Worm (Caenorhabditis elegans) whole organism, L4/young adult: ENCODE measurements around the gene D1086.18.

Experiments used
- W03F9.2 ChIP-seq: fragments of 150-350 bp; optimal IDR thresholded peaks from 2 replicates; lab custom pipeline; 2014; ENCODE audit warnings: missing biosample characterization, missing genetic modification characterization
- dao-5 ChIP-seq: sonication (generic microtip); optimal IDR thresholded peaks from 2 replicates; lab custom pipeline; 2016; ENCODE audit warnings: missing genotype, missing genetic modification characterization, moderate library complexity, missing compliant biosample characterization
- him-1 ChIP-seq: sonication (generic microtip); optimal IDR thresholded peaks from 2 replicates; lab custom pipeline; 2016; ENCODE audit warnings: missing genotype, missing genetic modification reagents, missing genetic modification characterization, missing compliant biosample characterization

DNA sequence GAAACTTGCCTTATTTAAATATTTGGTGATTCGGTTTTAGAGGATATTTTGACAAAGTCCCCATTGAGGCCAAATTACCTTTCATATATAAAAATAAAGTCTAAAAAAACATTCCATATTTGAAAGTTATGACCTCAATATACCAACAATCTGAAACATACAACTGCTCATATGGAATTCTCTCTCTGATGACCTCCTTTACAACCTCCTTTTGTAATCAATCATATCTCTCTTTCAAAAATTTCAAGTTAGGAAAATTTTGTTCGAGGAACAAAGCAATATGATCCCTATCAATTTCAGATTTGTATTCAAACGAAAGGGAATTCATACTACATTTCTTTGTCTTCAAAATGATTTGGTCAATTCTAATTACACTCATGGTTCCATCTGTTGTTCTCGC, 6.2 kb upstream of the D1086.18 start, which contains the start of gene D1086.6:
- no peak for TF ChIP-seq dao-5 (tag; lab: Kevin White, UChicago)
- TF ChIP-seq him-1, result no peak
- no peak for TF ChIP-seq W03F9.2 (tag; lab: Kevin White, UChicago)
